Worm (Caenorhabditis elegans) whole organism, early embryonic: Measurements from ENCODE around the gene sru-30.

Source experiments
- B0310.2 ChIP-seq: sonication (generic microtip); optimal IDR thresholded peaks from 2 replicates; lab custom pipeline; 2016; ENCODE audit warnings: mild to moderate bottlenecking, missing genetic modification characterization, missing compliant biosample characterization
- F13C5.2 ChIP-seq: sonication (generic microtip); optimal IDR thresholded peaks from 2 replicates; lab custom pipeline; 2017; ENCODE audit warnings: mild to moderate bottlenecking, missing genetic modification characterization, inconsistent platforms, missing compliant biosample characterization
- aly-1 ChIP-seq: sonication (generic microtip); optimal IDR thresholded peaks from 2 replicates; lab custom pipeline; 2016; ENCODE audit warnings: missing genetic modification characterization, missing compliant biosample characterization
- ama-1 ChIP-seq: fragments of 150-350 bp; optimal IDR thresholded peaks from 2 replicates; lab custom pipeline; 2014
- ceh-13 ChIP-seq: fragments of 200-800 bp; sonication (Bioruptor generic); optimal IDR thresholded peaks from 2 replicates; lab custom pipeline; 2018; ENCODE audit warnings: mild to moderate bottlenecking, missing genetic modification characterization, missing compliant biosample characterization
- ceh-36 ChIP-seq: sonication (generic microtip); optimal IDR thresholded peaks from 2 replicates; lab custom pipeline; 2016; ENCODE audit warnings: missing genetic modification characterization, inconsistent platforms, missing compliant biosample characterization
- ets-7 ChIP-seq: sonication (generic microtip); optimal IDR thresholded peaks from 2 replicates; lab custom pipeline; 2016; ENCODE audit warnings: missing genotype, missing genetic modification characterization, missing compliant biosample characterization
- flt-1 ChIP-seq: fragments of 200-800 bp; sonication (Bioruptor generic); IDR thresholded peaks from 2 replicates; pipeline ENCODE4 v1.3.6; 2022; ENCODE audit warnings: missing genetic modification characterization, missing compliant biosample characterization
- hmbx-1 ChIP-seq: sonication (generic microtip); optimal IDR thresholded peaks from 2 replicates; lab custom pipeline; 2016; ENCODE audit warnings: mild to moderate bottlenecking, missing genetic modification characterization, missing compliant biosample characterization
- hmg-4 ChIP-seq: fragments of 200-800 bp; sonication (Bioruptor generic); optimal IDR thresholded peaks from 2 replicates; lab custom pipeline; 2018; ENCODE audit warnings: mild to moderate bottlenecking, missing genetic modification characterization, missing compliant biosample characterization
- hnd-1 ChIP-seq: sonication (generic microtip); optimal IDR thresholded peaks from 2 replicates; lab custom pipeline; 2016; ENCODE audit warnings: missing genetic modification characterization, missing compliant biosample characterization
- pes-1 ChIP-seq: fragments of 200-800 bp; sonication (Bioruptor generic); IDR thresholded peaks from 2 replicates; pipeline ENCODE4 v1.3.6; 2022; ENCODE audit warnings: missing genetic modification reagents, missing genetic modification characterization, missing compliant biosample characterization
- scrt-1 ChIP-seq: fragments of 200-800 bp; sonication (Bioruptor generic); IDR thresholded peaks from 2 replicates; pipeline ENCODE4 v1.3.6; 2022; ENCODE audit warnings: missing genetic modification characterization, missing compliant biosample characterization
- sea-1 ChIP-seq: fragments of 200-800 bp; sonication (Bioruptor generic); conservative IDR thresholded peaks from 2 replicates; pipeline ENCODE4 v1.3.6; 2022; ENCODE audit warnings: missing genetic modification characterization, missing compliant biosample characterization
- tbx-11 ChIP-seq: fragments of 200-800 bp; sonication (Bioruptor generic); IDR thresholded peaks from 2 replicates; pipeline ENCODE4 v1.3.6; 2022; ENCODE audit warnings: missing genetic modification characterization, missing compliant biosample characterization
- tbx-37 ChIP-seq: fragments of 200-800 bp; sonication (Bioruptor generic); conservative IDR thresholded peaks from 2 replicates; pipeline ENCODE4 v1.3.6; 2022; ENCODE audit warnings: missing genetic modification reagents, missing genetic modification characterization, missing compliant biosample characterization
- tra-4 ChIP-seq: sonication (generic microtip); optimal IDR thresholded peaks from 2 replicates; lab custom pipeline; 2017; ENCODE audit warnings: missing genetic modification characterization, missing compliant biosample characterization

The sru-30 gene

ce11 chrV:9837679-9838078 lies 24.1 kb downstream of the sru-30 start, which contains the start of gene srsx-21:
Gene srsx-21 (plus strand): TSS chrV:9837979.
- TF ChIP-seq flt-1 (no peak), tbx-11 (GFP tag; lab: Robert Waterston, UW) (no peak), hmbx-1 (tag; lab: Kevin White, UChicago) (no peak), hmg-4 (GFP tag; lab: Kevin White, UChicago) (no peak), scrt-1 (no peak), ets-7 (tag; lab: Kevin White, UChicago) (no peak), ceh-13 (GFP tag; lab: Kevin White, UChicago) (no peak), B0310.2 (no peak), tra-4 (tag; lab: Kevin White, UChicago) (no peak), ceh-36 (no peak), aly-1 (no peak), F13C5.2 (tag; lab: Kevin White, UChicago) (no peak), hnd-1 (tag; lab: Kevin White, UChicago) (no peak), tbx-37 (GFP tag; lab: Robert Waterston, UW) (no peak), ama-1 (lab: Kevin White, UChicago) (no peak), sea-1 (GFP tag; lab: Robert Waterston, UW) (no peak), pes-1 (GFP tag; lab: Robert Waterston, UW) (no peak)

ce11 chrV:9841376-9841775 lies 27.7 kb downstream of the sru-30 start, which contains the start of gene sru-36:
Gene sru-36 (plus strand): TSS chrV:9841676.
- no peak for TF ChIP-seq pes-1 (GFP tag; lab: Robert Waterston, UW)
- TF ChIP-seq hnd-1 (tag; lab: Kevin White, UChicago): no peak
- TF ChIP-seq sea-1 (GFP tag; lab: Robert Waterston, UW): no peak
- TF ChIP-seq ama-1 (lab: Kevin White, UChicago): no peak
- no peak for TF ChIP-seq ets-7 (tag; lab: Kevin White, UChicago)
- TF ChIP-seq scrt-1: no peak
- TF ChIP-seq ceh-36: no peak
- TF ChIP-seq F13C5.2 (tag; lab: Kevin White, UChicago): no peak
- TF ChIP-seq B0310.2: no peak
- TF ChIP-seq hmbx-1 (tag; lab: Kevin White, UChicago): no peak
- TF ChIP-seq tbx-37 (GFP tag; lab: Robert Waterston, UW): no peak
- no peak for TF ChIP-seq flt-1
- no peak for TF ChIP-seq ceh-13 (GFP tag; lab: Kevin White, UChicago)

ce11 chrV:9843376-9843916 lies 29.8 kb downstream of the sru-30 start, which contains the start of gene sru-8:
Gene sru-8 (plus strand): TSS chrV:9843866.
- TF ChIP-seq hnd-1 (tag; lab: Kevin White, UChicago) (no peak), tbx-11 (GFP tag; lab: Robert Waterston, UW) (no peak), aly-1 (no peak)

- no peak for TF ChIP-seq ceh-13 (GFP tag; lab: Kevin White, UChicago)
- TF ChIP-seq sea-1 (GFP tag; lab: Robert Waterston, UW): no peak
- no peak for TF ChIP-seq ets-7 (tag; lab: Kevin White, UChicago)
- TF ChIP-seq tra-4 (tag; lab: Kevin White, UChicago): no peak
- TF ChIP-seq ama-1 (lab: Kevin White, UChicago): no peak
- no peak for TF ChIP-seq scrt-1
- TF ChIP-seq flt-1: no peak
- no peak for TF ChIP-seq pes-1 (GFP tag; lab: Robert Waterston, UW)
- TF ChIP-seq aly-1: no peak
- TF ChIP-seq hmbx-1 (tag; lab: Kevin White, UChicago): no peak
- no peak for TF ChIP-seq B0310.2
- TF ChIP-seq tbx-11 (GFP tag; lab: Robert Waterston, UW): no peak
- no peak for TF ChIP-seq tbx-37 (GFP tag; lab: Robert Waterston, UW)
- TF ChIP-seq hmg-4 (GFP tag; lab: Kevin White, UChicago): no peak
Measured at ce11 chrV:9848576-9848975, 34.9 kb downstream of the sru-30 start.

- TF ChIP-seq ama-1 (lab: Kevin White, UChicago): no peak
- TF ChIP-seq hmbx-1 (tag; lab: Kevin White, UChicago): no peak
- TF ChIP-seq B0310.2: no peak
Measured at ce11 chrV:9853801-9854200, 40.2 kb downstream of the sru-30 start.

ce11 chrV:9855920-9856852 lies 42.6 kb downstream of the sru-30 start:
- TF ChIP-seq hnd-1 (tag; lab: Kevin White, UChicago) (no peak), sea-1 (GFP tag; lab: Robert Waterston, UW) (no peak), ceh-13 (GFP tag; lab: Kevin White, UChicago) (no peak), scrt-1 (no peak), B0310.2 (peak; percentile 35), flt-1 (no peak), aly-1 (peak; percentile 24)

- no peak for TF ChIP-seq ceh-13 (GFP tag; lab: Kevin White, UChicago)
- TF ChIP-seq ama-1 (lab: Kevin White, UChicago): no peak
- no peak for TF ChIP-seq aly-1
- no peak for TF ChIP-seq tbx-11 (GFP tag; lab: Robert Waterston, UW)
- no peak for TF ChIP-seq sea-1 (GFP tag; lab: Robert Waterston, UW)
- no peak for TF ChIP-seq ets-7 (tag; lab: Kevin White, UChicago)
Measured at ce11 chrV:9856978-9857377, 43.4 kb downstream of the sru-30 start.
